Worm (Caenorhabditis elegans) whole organism, L1 larva: ENCODE measurements around the gene lin-39.

Source experiments
- C04F5.9 ChIP-seq: sonication (generic microtip); optimal IDR thresholded peaks from 2 replicates; lab custom pipeline; 2016; ENCODE audit warnings: missing genetic modification characterization, missing compliant biosample characterization
- C16A3.4 ChIP-seq: fragments of 150-350 bp; optimal IDR thresholded peaks from 2 replicates; lab custom pipeline; 2014; ENCODE audit warnings: missing biosample characterization, missing genetic modification characterization
- F16B12.6 ChIP-seq: fragments of 150-350 bp; optimal IDR thresholded peaks from 2 replicates; lab custom pipeline; 2014; ENCODE audit warnings: missing biosample characterization, missing genetic modification characterization
- Y116A8C.19 ChIP-seq: sonication (generic microtip); optimal IDR thresholded peaks from 2 replicates; lab custom pipeline; 2016; ENCODE audit warnings: missing compliant biosample characterization, missing genetic modification characterization, borderline replicate concordance
- blmp-1 ChIP-seq: fragments of 150-350 bp; optimal IDR thresholded peaks from 2 replicates; lab custom pipeline; 2014; ENCODE audit warnings: missing biosample characterization, missing genetic modification characterization
- ceh-8 ChIP-seq: fragments of 200-800 bp; sonication (Bioruptor generic); optimal IDR thresholded peaks from 2 replicates; lab custom pipeline; 2018; ENCODE audit warnings: mild to moderate bottlenecking, missing genetic modification characterization, moderate library complexity, missing compliant biosample characterization
- ceh-82 ChIP-seq, 3 experiments: fragments of 150-350 bp in 1 of 3; sonication (generic microtip) in 2 of 3; optimal IDR thresholded peaks; 2 replicates each; lab custom pipeline; 2014 to 2017; ENCODE audit warnings: missing biosample characterization in 3 of 3, missing genetic modification characterization in 3 of 3
- ceh-90 ChIP-seq: sonication (generic microtip); optimal IDR thresholded peaks from 2 replicates; lab custom pipeline; 2016; ENCODE audit warnings: missing genetic modification characterization, missing compliant biosample characterization
- dsc-1 ChIP-seq: sonication (generic microtip); optimal IDR thresholded peaks from 2 replicates; lab custom pipeline; 2016; ENCODE audit warnings: mild to moderate bottlenecking, missing genetic modification characterization, missing compliant biosample characterization
- efl-1 ChIP-seq, 4 experiments: fragments of 150-350 bp; optimal IDR thresholded peaks in 3 of 4; peaks in 1 of 4; 1 replicate in 1 of 4; 2 replicates in 3 of 4; lab custom pipeline; 2014; ENCODE audit warnings: missing biosample characterization in 2 of 4, missing genetic modification characterization in 2 of 4, missing genetic modification reagents in 2 of 4
- elt-2 ChIP-seq: sonication (generic microtip); optimal IDR thresholded peaks from 2 replicates; lab custom pipeline; 2016; ENCODE audit warnings: missing genetic modification characterization, mild to moderate bottlenecking, inconsistent platforms, missing compliant biosample characterization, missing genetic modification reagents
- elt-3 ChIP-seq, 6 experiments: fragments of 150-350 bp in 1 of 6; sonication (generic microtip); optimal IDR thresholded peaks; 2 replicates each; lab custom pipeline; 2017 to 2018; ENCODE audit warnings: missing biosample characterization in 6 of 6, missing genetic modification characterization in 6 of 6, inconsistent platforms in 1 of 6
- ets-5 ChIP-seq: fragments of 200-800 bp; sonication (Bioruptor generic); IDR thresholded peaks from 2 replicates; pipeline ENCODE4 v1.3.6; 2022; ENCODE audit warnings: missing genetic modification characterization, missing compliant biosample characterization
- fkh-8 ChIP-seq: sonication (generic microtip); optimal IDR thresholded peaks from 2 replicates; lab custom pipeline; 2016; ENCODE audit warnings: mild to moderate bottlenecking, missing genetic modification characterization, missing compliant biosample characterization
- grh-1 ChIP-seq: fragments of 200-800 bp; sonication (Bioruptor generic); IDR thresholded peaks from 2 replicates; pipeline ENCODE4 v1.3.6; 2022; ENCODE audit warnings: missing genetic modification reagents, missing genetic modification characterization, missing compliant biosample characterization
- hpl-2 ChIP-seq: fragments of 150-350 bp; optimal IDR thresholded peaks from 2 replicates; lab custom pipeline; 2014; ENCODE audit warnings: missing biosample characterization, missing genetic modification reagents, missing genetic modification characterization
- jun-1 ChIP-seq: fragments of 150-350 bp; optimal IDR thresholded peaks from 2 replicates; lab custom pipeline; 2014; ENCODE audit warnings: missing biosample characterization, missing genetic modification reagents, missing genetic modification characterization
- lin-14 ChIP-seq: fragments of 200-800 bp; sonication (Bioruptor generic); optimal IDR thresholded peaks from 2 replicates; lab custom pipeline; 2018; ENCODE audit warnings: mild to moderate bottlenecking, missing genetic modification characterization, moderate library complexity, missing compliant biosample characterization
- lin-15B ChIP-seq: fragments of 150-350 bp; sonication (generic microtip); optimal IDR thresholded peaks from 3 replicates; lab custom pipeline; 2014; ENCODE audit warnings: missing biosample characterization, missing genetic modification characterization
- lin-35 ChIP-seq, 2 experiments: fragments of 150-350 bp; optimal IDR thresholded peaks; 2 replicates each; lab custom pipeline; 2014; ENCODE audit warnings: missing biosample characterization in 2 of 2, missing genetic modification characterization in 2 of 2, missing genetic modification reagents in 2 of 2
- lir-3 ChIP-seq: sonication (generic microtip); optimal IDR thresholded peaks from 2 replicates; lab custom pipeline; 2016; ENCODE audit warnings: mild to moderate bottlenecking, missing genetic modification characterization, moderate library complexity, missing compliant biosample characterization; ENCODE audit not compliant: poor library complexity
- lsy-2 ChIP-seq, 2 experiments: fragments of 150-350 bp; optimal IDR thresholded peaks; 2 replicates each; lab custom pipeline; 2014; ENCODE audit warnings: missing biosample characterization in 2 of 2, missing genetic modification characterization in 2 of 2
- mdl-1 ChIP-seq, 2 experiments: fragments of 150-350 bp; optimal IDR thresholded peaks; 2 replicates each; lab custom pipeline; 2014 to 2017; ENCODE audit warnings: missing biosample characterization in 2 of 2, missing genetic modification characterization in 2 of 2, inconsistent platforms in 1 of 2
- mep-1 ChIP-seq: fragments of 150-350 bp; optimal IDR thresholded peaks from 2 replicates; lab custom pipeline; 2014; ENCODE audit warnings: missing biosample characterization, missing genetic modification characterization
- nhr-11 ChIP-seq: fragments of 150-350 bp; optimal IDR thresholded peaks from 2 replicates; lab custom pipeline; 2014; ENCODE audit warnings: missing biosample characterization, missing genetic modification characterization
- nhr-12 ChIP-seq: sonication (generic microtip); optimal IDR thresholded peaks from 2 replicates; lab custom pipeline; 2017; ENCODE audit warnings: missing biosample characterization, missing genetic modification characterization
- nhr-19 ChIP-seq: fragments of 200-800 bp; sonication (Bioruptor generic); conservative IDR thresholded peaks from 2 replicates; pipeline ENCODE4 v1.3.6; 2022; ENCODE audit warnings: missing genetic modification characterization, missing compliant biosample characterization
- nhr-20 ChIP-seq: sonication (generic microtip); optimal IDR thresholded peaks from 2 replicates; lab custom pipeline; 2016; ENCODE audit warnings: mild to moderate bottlenecking, missing genetic modification characterization, missing compliant biosample characterization
- nhr-71 ChIP-seq: sonication (generic microtip); optimal IDR thresholded peaks from 2 replicates; lab custom pipeline; 2016; ENCODE audit warnings: mild to moderate bottlenecking, missing genetic modification characterization, moderate library complexity, missing compliant biosample characterization
- nhr-77 ChIP-seq: fragments of 150-350 bp; optimal IDR thresholded peaks from 2 replicates; lab custom pipeline; 2014; ENCODE audit warnings: missing biosample characterization, missing genetic modification characterization
- nhr-85 ChIP-seq: sonication (generic microtip); peaks from one replicate; lab custom pipeline; 2016; ENCODE audit warnings: missing genetic modification characterization, inconsistent platforms, missing compliant biosample characterization
- nhr-90 ChIP-seq: sonication (generic microtip); optimal IDR thresholded peaks from 2 replicates; lab custom pipeline; 2016; ENCODE audit warnings: mild to moderate bottlenecking, missing genetic modification characterization, missing compliant biosample characterization; ENCODE audit not compliant: poor library complexity
- pag-3 ChIP-seq: sonication (generic microtip); optimal IDR thresholded peaks from 2 replicates; lab custom pipeline; 2017; ENCODE audit warnings: missing genetic modification characterization, mild to moderate bottlenecking, missing compliant biosample characterization, antibody characterized with exemption, borderline replicate concordance; ENCODE audit not compliant: insufficient read depth
- rnt-1 ChIP-seq: sonication (generic microtip); optimal IDR thresholded peaks from 2 replicates; lab custom pipeline; 2016; ENCODE audit warnings: mild to moderate bottlenecking, missing genetic modification characterization, moderate library complexity, missing compliant biosample characterization
- snu-23 ChIP-seq: sonication (generic microtip); optimal IDR thresholded peaks from 2 replicates; lab custom pipeline; 2016; ENCODE audit warnings: missing genetic modification characterization, missing compliant biosample characterization
- sptf-1 ChIP-seq: fragments of 150-350 bp; optimal IDR thresholded peaks from 2 replicates; lab custom pipeline; 2014; ENCODE audit warnings: missing biosample characterization, missing genetic modification characterization
- tbx-2 ChIP-seq: sonication (generic microtip); optimal IDR thresholded peaks from 2 replicates; lab custom pipeline; 2016; ENCODE audit warnings: missing genetic modification characterization, missing compliant biosample characterization
- unc-130 ChIP-seq: fragments of 150-350 bp; optimal IDR thresholded peaks from 2 replicates; lab custom pipeline; 2017; ENCODE audit warnings: missing biosample characterization, missing genetic modification characterization, inconsistent platforms
- unc-30 ChIP-seq: sonication (generic microtip); optimal IDR thresholded peaks from 2 replicates; lab custom pipeline; 2017; ENCODE audit warnings: missing biosample characterization, missing genetic modification characterization
- unc-86 ChIP-seq: sonication (generic microtip); optimal IDR thresholded peaks from 2 replicates; lab custom pipeline; 2016; ENCODE audit warnings: missing genetic modification characterization, missing compliant biosample characterization
- unc-98 ChIP-seq: fragments of 200-800 bp; sonication (Bioruptor generic); IDR thresholded peaks from 2 replicates; pipeline ENCODE4 v1.3.6; 2022; ENCODE audit warnings: missing genetic modification characterization, missing compliant biosample characterization
- vab-15 ChIP-seq: sonication (generic microtip); optimal IDR thresholded peaks from 2 replicates; lab custom pipeline; 2017; ENCODE audit warnings: missing genotype, mild to moderate bottlenecking, missing genetic modification characterization, missing compliant biosample characterization
- xbp-1 ChIP-seq: sonication (generic microtip); optimal IDR thresholded peaks from 2 replicates; lab custom pipeline; 2016; ENCODE audit warnings: missing genetic modification characterization, missing compliant biosample characterization
- zag-1 ChIP-seq: fragments of 150-350 bp; optimal IDR thresholded peaks from 2 replicates; lab custom pipeline; 2014; ENCODE audit warnings: missing biosample characterization, missing genetic modification characterization
- zip-4 ChIP-seq: fragments of 200-800 bp; sonication (Bioruptor generic); optimal IDR thresholded peaks from 2 replicates; lab custom pipeline; 2018; ENCODE audit warnings: mild to moderate bottlenecking, missing genetic modification characterization, moderate library complexity, missing compliant biosample characterization

The lin-39 gene

DNA sequence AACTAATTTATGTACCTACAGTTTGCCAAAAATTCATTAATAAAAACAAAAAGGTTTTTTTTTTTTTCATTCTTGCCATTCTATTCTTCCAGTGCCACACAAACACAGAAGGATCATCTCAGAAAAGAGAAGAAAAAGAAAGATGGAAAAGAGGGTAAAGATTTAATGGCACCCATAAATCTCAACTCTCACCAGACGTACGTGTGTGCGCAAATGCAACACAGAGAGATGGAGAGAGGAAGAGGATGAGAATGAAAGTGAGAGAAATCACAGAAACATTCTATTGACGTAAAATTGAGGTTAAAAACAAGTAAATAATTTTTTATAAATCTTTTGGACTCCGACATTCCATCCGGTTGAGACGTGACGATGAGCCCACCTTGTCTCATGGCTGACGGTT is 7.8 kb upstream of the lin-39 start:
- TF ChIP-seq pag-3 (tag; lab: Kevin White, UChicago): peak; percentile 83
- no peak for TF ChIP-seq fkh-8 (tag; lab: Kevin White, UChicago)
- TF ChIP-seq blmp-1 (tag; lab: Kevin White, UChicago): peak; percentile 88
- no peak for TF ChIP-seq ets-5 (GFP tag; lab: Robert Waterston, UW)
- peak; percentile 42 to 45 for TF ChIP-seq lsy-2 (tag; optimal IDR thresholded peaks at IDR 0.05; lab: Kevin White, UChicago)
- peak; percentile 50 for TF ChIP-seq rnt-1 (tag; lab: Kevin White, UChicago)
- TF ChIP-seq nhr-71 (tag; lab: Kevin White, UChicago): peak; percentile 48
- TF ChIP-seq snu-23: peak; percentile 24
- TF ChIP-seq nhr-20 (tag; lab: Kevin White, UChicago): peak; percentile 14
- TF ChIP-seq dsc-1 (tag; lab: Kevin White, UChicago): peak; percentile 16
- peak; percentile 76 for TF ChIP-seq nhr-85
- peak in 1 of 2 experiments; percentile 23 for TF ChIP-seq efl-1 (optimal IDR thresholded peaks at IDR 0.05; lab: Kevin White, UChicago)
- TF ChIP-seq efl-1 (GFP tag; optimal IDR thresholded peaks at IDR 0.05 in 1 of 2; lab: Kevin White, UChicago): peak in 1 of 2 experiments; percentile 70
- peak; percentile 35 for TF ChIP-seq mep-1 (tag; lab: Kevin White, UChicago)
- TF ChIP-seq C16A3.4 (tag; lab: Kevin White, UChicago): peak; percentile 27
- peak; percentile 25 for TF ChIP-seq unc-130
- peak; percentile 64 for TF ChIP-seq lin-14 (GFP tag; lab: Kevin White, UChicago)
- no peak for TF ChIP-seq sptf-1 (tag; lab: Kevin White, UChicago)
- no peak for TF ChIP-seq unc-98 (GFP tag; lab: Robert Waterston, UW)
- no peak for TF ChIP-seq unc-86 (tag; lab: Kevin White, UChicago)

DNA sequence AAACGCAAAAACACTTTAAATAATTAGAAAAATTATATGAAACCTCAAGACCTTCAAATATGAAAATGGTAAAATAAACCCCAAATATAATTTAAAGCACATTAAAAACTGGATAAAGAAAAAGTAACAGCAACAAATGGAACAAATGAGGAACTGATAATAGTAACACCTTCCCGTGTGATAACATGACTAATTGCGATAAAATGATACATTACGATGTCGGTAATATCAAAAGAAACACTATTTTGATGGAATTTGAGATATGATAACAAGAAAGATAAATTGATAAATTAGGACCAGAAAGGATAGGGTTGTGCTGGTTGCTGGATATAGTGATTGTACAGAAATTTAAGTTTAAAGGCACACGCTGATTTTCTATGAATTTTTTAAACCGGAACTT is 5.6 kb upstream of the lin-39 start:
- TF ChIP-seq lin-35 (GFP tag; optimal IDR thresholded peaks at IDR 0.05; lab: Kevin White, UChicago) (no peak), nhr-77 (tag; lab: Kevin White, UChicago) (no peak), C04F5.9 (tag; lab: Kevin White, UChicago) (no peak), elt-3 (tag; optimal IDR thresholded peaks at IDR 0.05; lab: Kevin White, UChicago) (no peak), ceh-8 (GFP tag; lab: Kevin White, UChicago) (no peak), elt-2 (no peak), nhr-19 (GFP tag; lab: Robert Waterston, UW) (no peak), vab-15 (no peak), nhr-85 (no peak)

DNA sequence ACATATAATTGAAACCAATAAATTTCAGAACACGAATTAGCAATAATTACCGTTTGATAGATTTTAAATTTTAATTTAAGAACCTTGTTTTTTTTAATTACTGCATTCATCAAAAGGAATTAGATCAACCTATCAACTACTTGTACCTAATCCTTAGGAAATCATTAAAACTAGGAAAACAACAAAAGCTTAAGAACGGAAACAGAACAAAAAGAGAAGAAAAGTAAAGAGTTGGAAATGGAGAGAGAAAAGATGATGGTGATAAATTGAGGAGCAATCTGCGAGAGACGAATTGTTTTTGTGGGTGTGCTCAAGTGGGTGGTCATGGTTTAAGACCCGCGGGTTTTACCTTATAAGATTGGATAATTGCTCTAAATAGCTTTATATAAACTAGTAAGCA is 1.1 kb downstream of the lin-39 start:
- no peak for TF ChIP-seq efl-1 (optimal IDR thresholded peaks at IDR 0.05; lab: Kevin White, UChicago)
- no peak for TF ChIP-seq efl-1 (GFP tag; optimal IDR thresholded peaks at IDR 0.05 in 1 of 2; lab: Kevin White, UChicago)
- peak; percentile 11 for TF ChIP-seq rnt-1 (tag; lab: Kevin White, UChicago)

DNA sequence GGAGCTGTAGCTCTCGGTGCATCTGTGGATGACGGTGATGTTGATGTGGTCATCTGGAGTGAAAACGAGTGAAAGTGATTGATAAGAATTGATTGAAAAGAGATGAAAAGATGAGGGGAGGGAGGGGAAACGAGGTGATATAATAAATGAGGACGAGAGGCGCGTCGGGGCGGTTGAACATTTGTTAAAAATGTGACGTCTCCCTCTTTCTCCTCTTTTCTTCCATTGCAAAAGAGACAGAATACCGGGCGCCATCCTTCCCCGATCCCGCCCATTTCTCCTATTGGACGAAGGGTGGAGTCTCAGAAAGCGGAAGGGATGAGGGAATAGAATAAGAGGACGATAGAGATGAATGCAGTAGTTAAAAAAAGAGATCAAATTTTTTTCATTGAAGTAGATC is 1.8 kb downstream of the lin-39 start:
- no peak for TF ChIP-seq efl-1 (optimal IDR thresholded peaks at IDR 0.05; lab: Kevin White, UChicago)
- no peak for TF ChIP-seq efl-1 (GFP tag; optimal IDR thresholded peaks at IDR 0.05 in 1 of 2; lab: Kevin White, UChicago)
- no peak for TF ChIP-seq lin-15B (tag; lab: Kevin White, UChicago)
- peak; percentile 85 for TF ChIP-seq lin-14 (GFP tag; lab: Kevin White, UChicago)
- peak; percentile 45 for TF ChIP-seq mep-1 (tag; lab: Kevin White, UChicago)
- no peak for TF ChIP-seq zip-4
- peak; percentile 16 for TF ChIP-seq nhr-90 (tag; lab: Kevin White, UChicago)
- TF ChIP-seq xbp-1 (tag; lab: Kevin White, UChicago): peak; percentile 34
- no peak for TF ChIP-seq unc-86 (tag; lab: Kevin White, UChicago)
- TF ChIP-seq lir-3 (tag; lab: Kevin White, UChicago): no peak
- TF ChIP-seq vab-15: no peak
- peak; percentile 77 for TF ChIP-seq tbx-2 (tag; lab: Kevin White, UChicago)
- TF ChIP-seq jun-1: no peak
- no peak for TF ChIP-seq mdl-1 (tag; optimal IDR thresholded peaks at IDR 0.05; lab: Kevin White, UChicago)
- no peak for TF ChIP-seq unc-30 (tag; lab: Kevin White, UChicago)
- no peak for TF ChIP-seq F16B12.6 (tag; lab: Kevin White, UChicago)
- TF ChIP-seq C04F5.9 (tag; lab: Kevin White, UChicago): no peak
- no peak for TF ChIP-seq zag-1 (tag; lab: Kevin White, UChicago)
- TF ChIP-seq hpl-2 (GFP tag; lab: Kevin White, UChicago): no peak
- no peak for TF ChIP-seq dsc-1 (tag; lab: Kevin White, UChicago)
- no peak for TF ChIP-seq Y116A8C.19 (tag; lab: Kevin White, UChicago)
- peak; percentile 51 for TF ChIP-seq nhr-19 (GFP tag; lab: Robert Waterston, UW)
- TF ChIP-seq grh-1 (GFP tag; lab: Robert Waterston, UW): no peak
- peak; percentile 65 to 81 for TF ChIP-seq lsy-2 (tag; optimal IDR thresholded peaks at IDR 0.05; lab: Kevin White, UChicago)
- TF ChIP-seq ceh-82 (tag; optimal IDR thresholded peaks at IDR 0.05; lab: Kevin White, UChicago): no peak
- no peak for TF ChIP-seq nhr-11 (tag; lab: Kevin White, UChicago)
- TF ChIP-seq ceh-90: no peak
- no peak for TF ChIP-seq nhr-12 (tag; lab: Kevin White, UChicago)
